Worm (Caenorhabditis elegans) whole organism, late embryonic: ENCODE data around the gene R01H2.2.

Experiments
- C38D4.7 ChIP-seq: fragments of 200-800 bp; sonication (Bioruptor generic); optimal IDR thresholded peaks from 2 replicates; lab custom pipeline; 2018; ENCODE audit warnings: mild to moderate bottlenecking, missing genetic modification characterization, moderate library complexity, missing compliant biosample characterization
- K02D7.2 ChIP-seq: sonication (generic microtip); optimal IDR thresholded peaks from 2 replicates; lab custom pipeline; 2017; ENCODE audit warnings: mild to moderate bottlenecking, missing genetic modification characterization, missing compliant biosample characterization
- T23F11.4 ChIP-seq: fragments of 200-800 bp; sonication (Bioruptor generic); optimal IDR thresholded peaks from 2 replicates; lab custom pipeline; 2018; ENCODE audit warnings: mild to moderate bottlenecking, missing genetic modification characterization, missing compliant biosample characterization
- Y22D7AL.16 ChIP-seq: sonication (generic microtip); optimal IDR thresholded peaks from 2 replicates; lab custom pipeline; 2016; ENCODE audit warnings: missing genetic modification characterization, missing compliant biosample characterization
- ceh-22 ChIP-seq: sonication (generic microtip); optimal IDR thresholded peaks from 2 replicates; lab custom pipeline; 2017; ENCODE audit warnings: missing biosample characterization, missing genetic modification characterization
- ceh-30 ChIP-seq: fragments of 150-350 bp; optimal IDR thresholded peaks from 2 replicates; lab custom pipeline; 2014; ENCODE audit warnings: missing biosample characterization, missing genetic modification characterization
- ceh-34 ChIP-seq: sonication (generic microtip); optimal IDR thresholded peaks from 2 replicates; lab custom pipeline; 2016; ENCODE audit warnings: mild to moderate bottlenecking, missing genetic modification characterization, missing compliant biosample characterization
- ceh-45 ChIP-seq: fragments of 200-800 bp; sonication (Bioruptor generic); IDR thresholded peaks from 2 replicates; pipeline ENCODE4 v1.3.6; 2022; ENCODE audit warnings: missing genetic modification reagents, missing genetic modification characterization, missing compliant biosample characterization
- ceh-6 ChIP-seq: fragments of 200-800 bp; sonication (Bioruptor generic); optimal IDR thresholded peaks from 2 replicates; lab custom pipeline; 2018; ENCODE audit warnings: mild to moderate bottlenecking, missing genetic modification characterization, missing compliant biosample characterization
- ceh-9 ChIP-seq: sonication (generic microtip); optimal IDR thresholded peaks from 2 replicates; lab custom pipeline; 2016; ENCODE audit warnings: mild to moderate bottlenecking, missing genetic modification characterization, inconsistent platforms, missing compliant biosample characterization
- dmd-4 ChIP-seq: sonication (generic microtip); optimal IDR thresholded peaks from 2 replicates; lab custom pipeline; 2016; ENCODE audit warnings: borderline replicate concordance, missing genetic modification characterization, missing compliant biosample characterization
- dve-1 ChIP-seq: sonication (generic microtip); optimal IDR thresholded peaks from 2 replicates; lab custom pipeline; 2017; ENCODE audit warnings: antibody characterized with exemption, mild to moderate bottlenecking, missing genetic modification characterization, missing compliant biosample characterization
- elt-2 ChIP-seq: sonication (generic microtip); optimal IDR thresholded peaks from 2 replicates; lab custom pipeline; 2016; ENCODE audit warnings: missing genetic modification reagents, missing genetic modification characterization, missing compliant biosample characterization
- ets-4 ChIP-seq: sonication (generic microtip); optimal IDR thresholded peaks from 2 replicates; lab custom pipeline; 2016; ENCODE audit warnings: missing genetic modification characterization, missing compliant biosample characterization
- fkh-10 ChIP-seq: fragments of 150-350 bp; optimal IDR thresholded peaks from 2 replicates; lab custom pipeline; 2014; ENCODE audit warnings: missing biosample characterization, missing genetic modification reagents, missing genetic modification characterization
- fkh-6 ChIP-seq: sonication (generic microtip); optimal IDR thresholded peaks from 2 replicates; lab custom pipeline; 2016; ENCODE audit warnings: missing genetic modification characterization, missing compliant biosample characterization
- hlh-13 ChIP-seq: fragments of 200-800 bp; sonication (Bioruptor generic); optimal IDR thresholded peaks from 2 replicates; lab custom pipeline; 2018; ENCODE audit warnings: mild to moderate bottlenecking, missing genetic modification characterization, missing compliant biosample characterization
- hlh-15 ChIP-seq: sonication (generic microtip); optimal IDR thresholded peaks from 2 replicates; lab custom pipeline; 2016; ENCODE audit warnings: missing genetic modification characterization, missing compliant biosample characterization
- hlh-6 ChIP-seq: sonication (generic microtip); optimal IDR thresholded peaks from 2 replicates; lab custom pipeline; 2016; ENCODE audit warnings: missing genotype, missing genetic modification characterization, missing compliant biosample characterization
- lim-6 ChIP-seq: sonication (generic microtip); optimal IDR thresholded peaks from 2 replicates; lab custom pipeline; 2016; ENCODE audit warnings: missing genetic modification characterization, missing compliant biosample characterization
- madf-2 ChIP-seq: sonication (generic microtip); optimal IDR thresholded peaks from 2 replicates; lab custom pipeline; 2017; ENCODE audit warnings: missing genetic modification characterization, missing compliant biosample characterization
- nhr-232 ChIP-seq: sonication (generic microtip); optimal IDR thresholded peaks from 2 replicates; lab custom pipeline; 2016; ENCODE audit warnings: missing genetic modification characterization, missing compliant biosample characterization
- npax-4 ChIP-seq: sonication (generic microtip); optimal IDR thresholded peaks from 2 replicates; lab custom pipeline; 2016; ENCODE audit warnings: missing genetic modification characterization, missing compliant biosample characterization
- pat-9 ChIP-seq: fragments of 200-800 bp; sonication (Bioruptor generic); optimal IDR thresholded peaks from 2 replicates; lab custom pipeline; 2018; ENCODE audit warnings: mild to moderate bottlenecking, missing genetic modification characterization, moderate library complexity, missing compliant biosample characterization
- pha-2 ChIP-seq: sonication (generic microtip); optimal IDR thresholded peaks from 2 replicates; lab custom pipeline; 2017; ENCODE audit warnings: mild to moderate bottlenecking, missing genetic modification characterization, missing compliant biosample characterization
- pha-4 ChIP-seq: fragments of 150-350 bp; optimal IDR thresholded peaks from 2 replicates; lab custom pipeline; 2018; ENCODE audit warnings: missing biosample characterization, missing genetic modification reagents, missing genetic modification characterization
- ref-2 ChIP-seq: sonication (generic microtip); optimal IDR thresholded peaks from 2 replicates; lab custom pipeline; 2016; ENCODE audit warnings: missing genetic modification characterization, missing compliant biosample characterization
- sox-2 ChIP-seq: fragments of 200-800 bp; sonication (Bioruptor generic); IDR thresholded peaks from 2 replicates; pipeline ENCODE4 v1.3.6; 2022; ENCODE audit warnings: missing genetic modification reagents, missing genetic modification characterization, missing compliant biosample characterization
- sox-4 ChIP-seq: sonication (generic microtip); optimal IDR thresholded peaks from 2 replicates; lab custom pipeline; 2017; ENCODE audit warnings: mild to moderate bottlenecking, missing genetic modification characterization, inconsistent platforms, missing compliant biosample characterization
- syd-9 ChIP-seq: sonication (generic microtip); optimal IDR thresholded peaks from 2 replicates; lab custom pipeline; 2016; ENCODE audit warnings: mild to moderate bottlenecking, missing genetic modification characterization, moderate library complexity, missing compliant biosample characterization
- tbx-2 ChIP-seq: sonication (generic microtip); optimal IDR thresholded peaks from 2 replicates; lab custom pipeline; 2016; ENCODE audit warnings: missing genetic modification characterization, missing compliant biosample characterization
- tbx-7 ChIP-seq: sonication (generic microtip); optimal IDR thresholded peaks from 2 replicates; lab custom pipeline; 2016; ENCODE audit warnings: missing genotype, missing genetic modification characterization, missing compliant biosample characterization
- unc-42 ChIP-seq: sonication (generic microtip); optimal IDR thresholded peaks from 2 replicates; lab custom pipeline; 2016; ENCODE audit warnings: missing genotype, missing genetic modification characterization, missing compliant biosample characterization
- unc-55 ChIP-seq: sonication (generic microtip); optimal IDR thresholded peaks from 2 replicates; lab custom pipeline; 2017; ENCODE audit warnings: missing biosample characterization, missing genetic modification reagents, missing genetic modification characterization
- unc-86 ChIP-seq: sonication (generic microtip); optimal IDR thresholded peaks from 2 replicates; lab custom pipeline; 2016; ENCODE audit warnings: missing genetic modification characterization, missing compliant biosample characterization
- ztf-16 ChIP-seq: sonication (generic microtip); optimal IDR thresholded peaks from 2 replicates; lab custom pipeline; 2017; ENCODE audit warnings: missing genetic modification characterization, missing compliant biosample characterization

The R01H2.2 gene

DNA sequence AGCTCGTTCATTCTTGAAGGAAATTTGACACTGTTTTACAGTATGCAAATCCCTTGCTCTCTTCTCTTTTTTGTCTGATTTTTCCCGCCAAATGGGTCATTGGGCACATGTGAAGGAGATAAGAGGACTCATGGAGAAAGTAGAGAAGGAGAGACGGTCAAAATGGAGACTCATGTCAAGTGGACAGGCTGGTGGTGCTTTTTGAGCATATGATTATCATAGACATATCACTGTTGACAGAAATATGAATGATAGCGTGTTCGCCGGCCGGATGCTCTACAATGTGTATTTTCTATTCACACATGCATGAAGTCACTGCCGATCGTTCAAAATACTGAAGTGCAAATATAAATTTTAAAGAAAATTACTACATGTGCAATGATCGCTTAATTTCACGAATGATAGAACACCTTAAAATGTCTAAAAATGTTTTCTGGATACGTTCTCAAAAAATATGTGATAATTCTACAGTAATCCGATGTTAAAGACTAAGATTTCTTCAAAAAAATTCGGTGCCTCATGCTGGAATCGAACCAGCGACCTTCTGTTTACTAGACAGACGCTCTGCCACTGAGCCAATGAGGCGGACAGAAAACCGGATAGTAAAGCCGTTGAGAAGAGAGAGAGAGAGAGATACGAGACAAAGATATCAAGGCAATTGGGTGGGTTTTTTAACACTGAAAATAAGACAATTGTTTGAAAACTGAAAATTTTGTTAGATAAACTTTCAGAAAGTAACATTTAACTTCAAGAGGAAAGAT, 26.1 kb upstream of the R01H2.2 start (continued):
- peak; percentile 12 for TF ChIP-seq ref-2 (tag; lab: Kevin White, UChicago)
- peak; percentile 6 for TF ChIP-seq tbx-2
- TF ChIP-seq ceh-6 (GFP tag; lab: Kevin White, UChicago), result peak; percentile 55
- TF ChIP-seq pha-2, result peak; percentile 39
- TF ChIP-seq ceh-30, result no peak
- peak; percentile 3 for TF ChIP-seq hlh-15 (tag; lab: Kevin White, UChicago)
- no peak for TF ChIP-seq unc-55 (GFP tag; lab: Kevin White, UChicago)
- TF ChIP-seq sox-4 (tag; lab: Kevin White, UChicago), result peak; percentile 34
- TF ChIP-seq K02D7.2 (tag; lab: Kevin White, UChicago), result no peak
- peak; percentile 4 for TF ChIP-seq unc-86
- peak; percentile 45 for TF ChIP-seq dve-1 (tag; lab: Kevin White, UChicago)
- no peak for TF ChIP-seq ceh-45 (GFP tag; lab: Robert Waterston, UW)
- no peak for TF ChIP-seq ceh-9 (tag; lab: Kevin White, UChicago)
- TF ChIP-seq ceh-34 (tag; lab: Kevin White, UChicago), result no peak
- no peak for TF ChIP-seq ceh-22 (tag; lab: Kevin White, UChicago)
- TF ChIP-seq unc-42 (tag; lab: Kevin White, UChicago), result no peak
- TF ChIP-seq dmd-4, result no peak

DNA sequence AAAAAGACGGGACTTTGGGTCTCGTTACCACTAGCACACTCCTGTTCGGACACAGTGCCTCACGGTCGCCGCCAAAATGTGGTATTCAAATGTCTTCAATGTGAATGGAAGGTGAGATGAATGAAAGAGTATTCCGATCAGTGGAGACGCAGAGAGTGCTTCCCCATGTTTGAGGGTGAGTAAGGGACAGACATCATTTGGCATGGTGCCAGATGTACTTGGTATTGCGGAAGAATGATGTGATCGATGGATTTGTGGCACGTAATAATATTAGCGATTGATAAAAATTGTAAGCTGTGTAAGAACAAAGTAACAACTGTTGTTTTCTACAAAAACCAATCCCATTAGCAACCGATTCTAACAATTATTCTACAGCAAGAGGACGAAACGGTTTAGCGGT, 24.3 kb upstream of the R01H2.2 start:
- no peak for TF ChIP-seq npax-4 (tag; lab: Kevin White, UChicago)
- no peak for TF ChIP-seq fkh-6 (tag; lab: Kevin White, UChicago)
- TF ChIP-seq lim-6 (tag; lab: Kevin White, UChicago), result no peak
- TF ChIP-seq tbx-7 (tag; lab: Kevin White, UChicago), result no peak
- TF ChIP-seq ztf-16 (tag; lab: Kevin White, UChicago), result no peak
- no peak for TF ChIP-seq elt-2 (tag; lab: Kevin White, UChicago)
- no peak for TF ChIP-seq dve-1 (tag; lab: Kevin White, UChicago)
- no peak for TF ChIP-seq C38D4.7 (GFP tag; lab: Kevin White, UChicago)

ce11 chrIII:7034252-7035223, 21.8 kb upstream of the R01H2.2 start:
- no peak for TF ChIP-seq unc-42 (tag; lab: Kevin White, UChicago)
- no peak for TF ChIP-seq syd-9 (tag; lab: Kevin White, UChicago)
- TF ChIP-seq hlh-6, result no peak
- no peak for TF ChIP-seq nhr-232 (tag; lab: Kevin White, UChicago)
- no peak for TF ChIP-seq Y22D7AL.16 (tag; lab: Kevin White, UChicago)
- no peak for TF ChIP-seq ets-4 (tag; lab: Kevin White, UChicago)
- no peak for TF ChIP-seq ztf-16 (tag; lab: Kevin White, UChicago)
- no peak for TF ChIP-seq pha-4 (tag; lab: Kevin White, UChicago)
- no peak for TF ChIP-seq pat-9 (tag; lab: Kevin White, UChicago)
- no peak for TF ChIP-seq madf-2 (tag; lab: Kevin White, UChicago)
- no peak for TF ChIP-seq hlh-13 (GFP tag; lab: Kevin White, UChicago)
- TF ChIP-seq fkh-10 (GFP tag; lab: Kevin White, UChicago), result no peak
- TF ChIP-seq T23F11.4 (GFP tag; lab: Kevin White, UChicago), result no peak
- TF ChIP-seq sox-2, result no peak
- TF ChIP-seq ceh-45 (GFP tag; lab: Robert Waterston, UW), result no peak
